Fruit fly (Drosophila melanogaster) whole organism, prepupa: Measurements from ENCODE around the gene Cyp12a4.

Experiments used
- CG10669 ChIP-seq: fragments of 200-800 bp; sonication (Bioruptor generic); optimal IDR thresholded peaks from 3 replicates; lab custom pipeline; 2018; ENCODE audit warnings: missing biosample characterization, mild to moderate bottlenecking, missing genetic modification characterization, moderate library complexity
- CG11294 ChIP-seq: fragments of 200-800 bp; sonication (Bioruptor generic); IDR thresholded peaks from 2 replicates; pipeline ENCODE4 v1.3.6; 2022; ENCODE audit warnings: missing biosample characterization, missing genetic modification characterization
- CG15336 ChIP-seq: fragments of 200-800 bp; sonication (Bioruptor generic); IDR thresholded peaks from 2 replicates; pipeline ENCODE4 v1.3.6; 2022; ENCODE audit warnings: missing biosample characterization, missing genetic modification characterization
- CG16779 ChIP-seq: fragments of 200-800 bp; sonication (Bioruptor generic); optimal IDR thresholded peaks from 3 replicates; lab custom pipeline; 2017; ENCODE audit warnings: missing biosample characterization, mild to moderate bottlenecking, missing genetic modification characterization
- CG4318 ChIP-seq: fragments of 200-800 bp; sonication (Bioruptor generic); optimal IDR thresholded peaks from 3 replicates; lab custom pipeline; 2017; ENCODE audit warnings: missing biosample characterization, mild to moderate bottlenecking, missing genetic modification characterization
- CG6163 ChIP-seq: fragments of 200-800 bp; sonication (Bioruptor generic); IDR thresholded peaks from 3 replicates; pipeline ENCODE4 v1.3.6; 2022; ENCODE audit warnings: missing biosample characterization, missing genetic modification characterization
- CG6808 ChIP-seq: fragments of 200-800 bp; sonication (Bioruptor generic); optimal IDR thresholded peaks from 3 replicates; lab custom pipeline; 2017; ENCODE audit warnings: missing biosample characterization, missing genetic modification characterization, mild to moderate bottlenecking, moderate library complexity, missing genetic modification reagents
- CG7368 ChIP-seq: fragments of 200-800 bp; sonication (Bioruptor generic); optimal IDR thresholded peaks from 3 replicates; lab custom pipeline; 2016; ENCODE audit warnings: missing biosample characterization, missing genetic modification characterization
- CG8119 ChIP-seq: fragments of 200-800 bp; sonication (Bioruptor generic); IDR thresholded peaks from 3 replicates; pipeline ENCODE4 v1.3.6; 2022; ENCODE audit warnings: missing biosample characterization, missing genetic modification characterization
- CG8319 ChIP-seq: fragments of 200-800 bp; sonication (Bioruptor generic); optimal IDR thresholded peaks from 3 replicates; lab custom pipeline; 2016; ENCODE audit warnings: missing biosample characterization, missing genetic modification characterization
- CG9139 ChIP-seq: fragments of 200-800 bp; sonication (Bioruptor generic); optimal IDR thresholded peaks from 3 replicates; lab custom pipeline; 2017; ENCODE audit warnings: missing biosample characterization, mild to moderate bottlenecking, missing genetic modification characterization
- Eip75B ChIP-seq: fragments of 200-800 bp; sonication (Bioruptor generic); optimal IDR thresholded peaks from 3 replicates; lab custom pipeline; 2016; ENCODE audit warnings: missing biosample characterization, missing genetic modification characterization
- Eip78C ChIP-seq: fragments of 200-800 bp; sonication (Bioruptor generic); peaks from one replicate; lab custom pipeline; 2016; ENCODE audit warnings: missing biosample characterization, missing genetic modification characterization
- Ets21C ChIP-seq: fragments of 200-800 bp; sonication (Bioruptor generic); optimal IDR thresholded peaks from 3 replicates; lab custom pipeline; 2016; ENCODE audit warnings: missing biosample characterization, missing genetic modification characterization
- Gug ChIP-seq: fragments of 200-800 bp; sonication (Bioruptor generic); IDR thresholded peaks from 2 replicates; pipeline ENCODE4 v1.3.6; 2022; ENCODE audit warnings: missing biosample characterization, missing genetic modification characterization
- Hr38 ChIP-seq: sonication (Bioruptor generic); optimal IDR thresholded peaks from 2 replicates; lab custom pipeline; 2016; ENCODE audit warnings: missing biosample characterization, missing genetic modification characterization
- Hr39 ChIP-seq: fragments of 200-800 bp; sonication (Bioruptor generic); optimal IDR thresholded peaks from 2 replicates; lab custom pipeline; 2016; ENCODE audit warnings: missing biosample characterization, missing genetic modification characterization
- Smox ChIP-seq: fragments of 200-800 bp; sonication (Bioruptor generic); optimal IDR thresholded peaks from 3 replicates; lab custom pipeline; 2016; ENCODE audit warnings: missing biosample characterization, missing genetic modification characterization
- Sox102F ChIP-seq: fragments of 200-800 bp; sonication (Bioruptor generic); optimal IDR thresholded peaks from 2 replicates; lab custom pipeline; 2016; ENCODE audit warnings: missing biosample characterization, mild to moderate bottlenecking, missing genetic modification characterization
- Sox15 ChIP-seq: fragments of 200-800 bp; sonication (Bioruptor generic); optimal IDR thresholded peaks from 3 replicates; lab custom pipeline; 2016; ENCODE audit warnings: missing biosample characterization, missing genetic modification characterization
- cyc ChIP-seq: fragments of 200-800 bp; sonication (Bioruptor generic); optimal IDR thresholded peaks from 3 replicates; lab custom pipeline; 2016; ENCODE audit warnings: missing biosample characterization, missing genetic modification characterization
- dac ChIP-seq: fragments of 200-800 bp; sonication (Bioruptor generic); optimal IDR thresholded peaks from 2 replicates; lab custom pipeline; 2017; ENCODE audit warnings: missing biosample characterization, mild to moderate bottlenecking, missing genetic modification characterization
- dsx ChIP-seq: fragments of 200-800 bp; optimal IDR thresholded peaks from 3 replicates; lab custom pipeline; 2019; ENCODE audit warnings: missing biosample characterization, mild to moderate bottlenecking, missing genetic modification characterization, moderate library complexity; ENCODE audit not compliant: poor library complexity, severe bottlenecking
- eg ChIP-seq: fragments of 200-800 bp; sonication (Bioruptor generic); IDR thresholded peaks from 3 replicates; pipeline ENCODE4 v1.3.6; 2022; ENCODE audit warnings: missing biosample characterization, missing genetic modification characterization
- esn ChIP-seq: fragments of 200-800 bp; sonication (Bioruptor generic); optimal IDR thresholded peaks from 2 replicates; lab custom pipeline; 2016; ENCODE audit warnings: missing biosample characterization, mild to moderate bottlenecking, missing genetic modification characterization, moderate library complexity
- fd59A ChIP-seq: fragments of 200-800 bp; sonication (Bioruptor generic); optimal IDR thresholded peaks from 2 replicates; lab custom pipeline; 2017; ENCODE audit warnings: missing biosample characterization, mild to moderate bottlenecking, missing genetic modification characterization, missing genetic modification reagents
- net ChIP-seq: fragments of 200-800 bp; sonication (Bioruptor generic); optimal IDR thresholded peaks from 3 replicates; lab custom pipeline; 2016; ENCODE audit warnings: missing biosample characterization, missing genetic modification characterization
- pdm3 ChIP-seq: fragments of 200-800 bp; sonication (Bioruptor generic); optimal IDR thresholded peaks from 3 replicates; lab custom pipeline; 2016; ENCODE audit warnings: missing biosample characterization, missing genetic modification characterization
- salr ChIP-seq, 2 experiments: fragments of 200-800 bp; sonication (Bioruptor generic); optimal IDR thresholded peaks; 3 replicates each; lab custom pipeline; 2016 to 2018; ENCODE audit warnings: missing biosample characterization in 2 of 2, missing genetic modification characterization in 2 of 2, mild to moderate bottlenecking in 1 of 2
- svp ChIP-seq: fragments of 200-800 bp; sonication (Bioruptor generic); peaks from one replicate; lab custom pipeline; 2016; ENCODE audit warnings: missing biosample characterization, missing genetic modification characterization
- topi ChIP-seq: fragments of 200-800 bp; sonication (Bioruptor generic); optimal IDR thresholded peaks from 3 replicates; lab custom pipeline; 2016; ENCODE audit warnings: missing biosample characterization, missing genetic modification characterization
- vri ChIP-seq: fragments of 200-800 bp; sonication (Bioruptor generic); optimal IDR thresholded peaks from 3 replicates; lab custom pipeline; 2016; ENCODE audit warnings: missing biosample characterization, mild to moderate bottlenecking, missing genetic modification characterization

Gene Cyp12a4

DNA sequence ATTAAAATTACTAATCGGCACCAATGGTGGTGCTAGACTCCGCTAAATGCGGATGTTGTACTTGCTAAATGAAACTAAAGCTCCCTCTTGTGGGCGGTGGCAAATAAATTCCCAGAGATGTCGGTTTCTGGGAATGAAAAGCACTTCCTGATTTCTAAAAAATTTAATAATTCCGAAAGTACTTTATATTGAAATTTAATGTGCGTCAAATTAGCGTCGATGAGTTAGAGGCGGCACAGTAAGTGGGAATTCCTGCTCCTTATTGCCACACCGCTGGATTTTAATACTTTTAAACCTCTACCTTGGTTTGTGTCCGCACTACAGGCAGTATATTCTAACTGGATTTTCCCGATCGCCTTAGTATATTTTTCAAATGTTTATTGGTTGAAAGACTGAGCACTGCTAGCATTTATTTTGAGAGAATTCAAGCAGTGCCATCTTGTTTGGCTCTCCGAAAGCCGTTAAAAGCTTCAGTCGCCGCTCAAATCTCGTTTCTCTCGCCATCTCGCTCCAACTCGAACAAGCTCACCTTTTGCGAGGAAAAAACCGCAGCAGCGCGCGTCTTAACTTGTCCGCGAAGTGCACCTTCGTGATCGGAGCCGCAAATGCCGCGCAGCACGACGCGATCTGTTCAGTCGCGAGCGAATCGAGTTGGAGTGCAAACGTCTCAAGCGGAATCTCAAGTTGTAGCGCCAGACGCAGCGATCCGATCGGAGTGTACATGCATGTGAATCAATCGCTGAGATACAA lies 38.5 kb upstream of the Cyp12a4 start, which contains the start of gene CG6040 (continued):
- peak; percentile 30 for TF ChIP-seq svp (GFP tag; lab: Kevin White, UChicago)
- no peak for TF ChIP-seq dac (GFP tag; lab: Kevin White, UChicago)
- peak; percentile 30 for TF ChIP-seq CG7368 (GFP tag; lab: Kevin White, UChicago)
- peak; percentile 93 for TF ChIP-seq dsx (GFP tag; lab: Kevin White, UChicago)
- TF ChIP-seq Sox102F (GFP tag; lab: Kevin White, UChicago), result no peak
- no peak for TF ChIP-seq Smox
- peak; percentile 46 for TF ChIP-seq Hr39 (GFP tag; lab: Kevin White, UChicago)
- TF ChIP-seq CG6163, result peak; percentile 48; the same call in 2 of the 3 replicates
- peak; percentile 35 for TF ChIP-seq cyc (GFP tag; lab: Kevin White, UChicago)
- TF ChIP-seq fd59A (GFP tag; lab: Kevin White, UChicago), result no peak
- TF ChIP-seq Sox15 (GFP tag; lab: Kevin White, UChicago), result no peak
- peak; percentile 13 for TF ChIP-seq topi
- TF ChIP-seq Eip78C (GFP tag; lab: Kevin White, UChicago), result peak; percentile 79
- peak; percentile 62; the same call in 2 of the 3 replicates for TF ChIP-seq eg
- peak; percentile 5 for TF ChIP-seq vri (GFP tag; lab: Kevin White, UChicago)
- TF ChIP-seq CG6808, result peak; percentile 1
- TF ChIP-seq CG15336, result peak; percentile 66; the same call in 1 of the 2 replicates
- TF ChIP-seq salr (GFP tag; optimal IDR thresholded peaks at IDR 0.05; lab: Kevin White, UChicago), result no peak
- peak; percentile 59 for TF ChIP-seq net (GFP tag; lab: Kevin White, UChicago)
- no peak for TF ChIP-seq CG4318 (GFP tag; lab: Kevin White, UChicago)
- no peak for TF ChIP-seq Hr38 (GFP tag; lab: Kevin White, UChicago)
- TF ChIP-seq CG8119, result no peak; the same call in 2 of the 3 replicates
- TF ChIP-seq esn (GFP tag; lab: Kevin White, UChicago), result peak; percentile 9
- TF ChIP-seq, all 60 proteins: peak for 31

DNA sequence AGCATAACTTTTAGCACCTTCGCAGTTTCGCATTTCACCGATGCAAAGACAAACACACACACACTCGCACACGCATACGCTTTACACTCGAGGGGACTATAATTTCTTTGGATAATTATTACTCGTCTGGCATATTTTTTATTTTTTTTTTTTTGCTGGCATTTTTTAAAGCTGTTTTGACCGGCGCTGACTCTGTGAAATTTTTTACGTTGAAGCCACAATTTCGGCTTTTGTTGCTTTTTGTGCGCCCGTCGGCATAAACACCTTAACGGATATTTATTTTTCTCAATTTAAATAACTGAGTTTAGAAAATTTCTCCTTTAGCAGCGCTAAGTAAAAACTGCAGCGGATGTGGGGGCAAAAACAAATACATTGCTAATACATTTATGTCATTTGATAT lies 36.7 kb upstream of the Cyp12a4 start:
- TF ChIP-seq Sox15 (GFP tag; lab: Kevin White, UChicago) (no peak), Ets21C (GFP tag; lab: Kevin White, UChicago) (no peak), CG8119 (no peak), CG16779 (tag; lab: Kevin White, UChicago) (no peak), CG8319 (GFP tag; lab: Kevin White, UChicago) (no peak), Hr38 (GFP tag; lab: Kevin White, UChicago) (no peak), CG9139 (GFP tag; lab: Kevin White, UChicago) (no peak), CG11294 (GFP tag; lab: Robert Waterston, UW) (no peak), eg (0 out of 3 replicates have a peak, but pooled peaks have one; percentile 35), CG15336 (peak; percentile 28; the same call in 1 of the 2 replicates), pdm3 (GFP tag; lab: Kevin White, UChicago) (no peak)

DNA sequence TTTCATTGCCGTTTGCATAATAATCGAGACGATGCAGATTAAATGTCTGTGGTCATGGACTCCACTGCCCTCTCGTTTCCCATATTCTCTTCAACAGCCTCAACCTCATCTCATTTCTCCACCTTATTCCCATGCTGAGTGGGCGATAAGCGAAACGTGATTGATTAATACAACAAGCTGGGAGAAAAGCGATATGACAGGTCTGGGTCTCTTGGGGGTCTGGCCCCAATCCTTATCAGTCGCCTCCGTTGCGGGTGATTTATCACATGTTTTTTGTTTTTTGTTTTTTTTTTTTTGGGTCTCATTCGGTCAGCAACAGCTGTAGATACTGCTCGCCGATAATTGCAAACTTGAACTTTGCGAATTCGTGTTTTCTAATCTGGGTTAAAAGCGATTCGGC lies 34.9 kb upstream of the Cyp12a4 start:
- TF ChIP-seq dac (GFP tag; lab: Kevin White, UChicago) (no peak), CG10669 (GFP tag; lab: Kevin White, UChicago) (no peak), svp (GFP tag; lab: Kevin White, UChicago) (peak; percentile 99), Eip75B (GFP tag; lab: Kevin White, UChicago) (peak; percentile 18), CG6163 (peak; percentile 44; the same call in 1 of the 3 replicates), Eip78C (GFP tag; lab: Kevin White, UChicago) (peak; percentile 24), vri (GFP tag; lab: Kevin White, UChicago) (peak; percentile 51), Gug (GFP tag; lab: Robert Waterston, UW) (no peak), fd59A (GFP tag; lab: Kevin White, UChicago) (no peak)

DNA sequence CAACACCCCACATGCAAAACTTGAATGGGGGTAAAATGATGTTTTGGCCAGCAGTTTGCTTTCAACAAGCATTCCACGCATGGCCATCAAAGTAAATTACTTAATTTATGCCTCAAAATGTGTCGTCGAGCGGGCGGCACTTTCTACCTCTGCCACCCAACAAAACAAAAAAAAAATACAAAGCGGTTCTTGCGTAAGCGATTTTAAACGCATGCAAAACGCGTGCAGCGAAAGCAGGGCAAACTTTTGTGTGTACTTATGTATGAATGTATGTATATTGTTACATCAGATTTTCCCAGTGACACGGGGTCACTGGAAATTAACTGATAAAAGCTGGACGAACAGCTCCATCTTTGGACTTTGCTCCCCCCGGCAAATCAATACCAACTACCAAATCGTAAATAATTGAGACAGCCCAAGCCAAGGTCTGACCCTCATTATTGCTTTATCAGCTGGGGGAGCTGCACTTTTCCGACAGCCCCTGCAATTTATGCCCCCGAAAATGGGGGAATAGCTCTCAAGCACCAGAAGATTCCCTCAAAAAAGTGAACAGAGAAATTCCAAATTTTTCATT lies 33.6 kb upstream of the Cyp12a4 start:
- TF ChIP-seq svp (GFP tag; lab: Kevin White, UChicago), result peak; percentile 80
- TF ChIP-seq eg, result no peak
